Worm (Caenorhabditis elegans) whole organism, L1 larva: ENCODE measurements around the gene let-19.

Source experiments
- C16A3.4 ChIP-seq: fragments of 150-350 bp; optimal IDR thresholded peaks from 2 replicates; lab custom pipeline; 2014; ENCODE audit warnings: missing biosample characterization, missing genetic modification characterization
- Y116A8C.19 ChIP-seq: sonication (generic microtip); optimal IDR thresholded peaks from 2 replicates; lab custom pipeline; 2016; ENCODE audit warnings: missing compliant biosample characterization, missing genetic modification characterization, borderline replicate concordance
- aha-1 ChIP-seq: fragments of 150-350 bp; optimal IDR thresholded peaks from 2 replicates; lab custom pipeline; 2014; ENCODE audit warnings: missing biosample characterization, missing genetic modification characterization
- alr-1 ChIP-seq: fragments of 200-800 bp; sonication (Bioruptor generic); optimal IDR thresholded peaks from 2 replicates; lab custom pipeline; 2018; ENCODE audit warnings: borderline replicate concordance, mild to moderate bottlenecking, missing genetic modification characterization, missing compliant biosample characterization
- aly-2 ChIP-seq: fragments of 150-350 bp; optimal IDR thresholded peaks from 2 replicates; lab custom pipeline; 2014; ENCODE audit warnings: missing biosample characterization, missing genetic modification characterization
- blmp-1 ChIP-seq: fragments of 150-350 bp; optimal IDR thresholded peaks from 2 replicates; lab custom pipeline; 2014; ENCODE audit warnings: missing biosample characterization, missing genetic modification characterization
- ceh-63 ChIP-seq: fragments of 200-800 bp; sonication (Bioruptor generic); optimal IDR thresholded peaks from 2 replicates; lab custom pipeline; 2018; ENCODE audit warnings: mild to moderate bottlenecking, missing genetic modification characterization, missing compliant biosample characterization
- ceh-8 ChIP-seq: fragments of 200-800 bp; sonication (Bioruptor generic); optimal IDR thresholded peaks from 2 replicates; lab custom pipeline; 2018; ENCODE audit warnings: mild to moderate bottlenecking, missing genetic modification characterization, moderate library complexity, missing compliant biosample characterization
- ceh-88 ChIP-seq: fragments of 200-800 bp; sonication (Bioruptor generic); IDR thresholded peaks from 2 replicates; pipeline ENCODE4 v1.3.6; 2022; ENCODE audit warnings: missing genetic modification characterization, missing compliant biosample characterization
- dpl-1 ChIP-seq, 3 experiments: fragments of 150-350 bp in 2 of 3; sonication (generic microtip) in 1 of 3; optimal IDR thresholded peaks; 2 replicates each; lab custom pipeline; 2014 to 2017; ENCODE audit warnings: missing biosample characterization in 3 of 3, missing genetic modification characterization in 3 of 3, missing genetic modification reagents in 3 of 3
- efl-1 ChIP-seq, 4 experiments: fragments of 150-350 bp; optimal IDR thresholded peaks in 3 of 4; peaks in 1 of 4; 1 replicate in 1 of 4; 2 replicates in 3 of 4; lab custom pipeline; 2014; ENCODE audit warnings: missing biosample characterization in 2 of 4, missing genetic modification characterization in 2 of 4, missing genetic modification reagents in 2 of 4
- efl-3 ChIP-seq: fragments of 200-800 bp; sonication (Bioruptor generic); optimal IDR thresholded peaks from 2 replicates; lab custom pipeline; 2018; ENCODE audit warnings: mild to moderate bottlenecking, missing genetic modification characterization, missing compliant biosample characterization
- egl-27 ChIP-seq, 2 experiments: fragments of 150-350 bp in 1 of 2; sonication (generic microtip); optimal IDR thresholded peaks; 3 replicates each; lab custom pipeline; 2017 to 2018; ENCODE audit warnings: missing biosample characterization in 2 of 2, missing genetic modification characterization in 2 of 2, missing genetic modification reagents in 2 of 2
- elt-2 ChIP-seq: sonication (generic microtip); optimal IDR thresholded peaks from 2 replicates; lab custom pipeline; 2016; ENCODE audit warnings: missing genetic modification characterization, mild to moderate bottlenecking, inconsistent platforms, missing compliant biosample characterization, missing genetic modification reagents
- elt-3 ChIP-seq, 6 experiments: fragments of 150-350 bp in 1 of 6; sonication (generic microtip); optimal IDR thresholded peaks; 2 replicates each; lab custom pipeline; 2017 to 2018; ENCODE audit warnings: missing biosample characterization in 6 of 6, missing genetic modification characterization in 6 of 6, inconsistent platforms in 1 of 6
- ets-5 ChIP-seq: fragments of 200-800 bp; sonication (Bioruptor generic); IDR thresholded peaks from 2 replicates; pipeline ENCODE4 v1.3.6; 2022; ENCODE audit warnings: missing genetic modification characterization, missing compliant biosample characterization
- fos-1 ChIP-seq: fragments of 150-350 bp; optimal IDR thresholded peaks from 2 replicates; lab custom pipeline; 2014; ENCODE audit warnings: missing biosample characterization, missing genetic modification characterization
- grh-1 ChIP-seq: fragments of 200-800 bp; sonication (Bioruptor generic); IDR thresholded peaks from 2 replicates; pipeline ENCODE4 v1.3.6; 2022; ENCODE audit warnings: missing genetic modification reagents, missing genetic modification characterization, missing compliant biosample characterization
- hpl-2 ChIP-seq: fragments of 150-350 bp; optimal IDR thresholded peaks from 2 replicates; lab custom pipeline; 2014; ENCODE audit warnings: missing biosample characterization, missing genetic modification reagents, missing genetic modification characterization
- irx-1 ChIP-seq: sonication (generic microtip); optimal IDR thresholded peaks from 2 replicates; lab custom pipeline; 2016; ENCODE audit warnings: missing genetic modification characterization, missing compliant biosample characterization
- isw-1 ChIP-seq: fragments of 200-800 bp; sonication (Bioruptor generic); IDR thresholded peaks from 2 replicates; pipeline ENCODE4 v1.3.6; 2022; ENCODE audit warnings: missing genetic modification characterization, missing compliant biosample characterization
- lin-14 ChIP-seq: fragments of 200-800 bp; sonication (Bioruptor generic); optimal IDR thresholded peaks from 2 replicates; lab custom pipeline; 2018; ENCODE audit warnings: mild to moderate bottlenecking, missing genetic modification characterization, moderate library complexity, missing compliant biosample characterization
- lin-15B ChIP-seq: fragments of 150-350 bp; sonication (generic microtip); optimal IDR thresholded peaks from 3 replicates; lab custom pipeline; 2014; ENCODE audit warnings: missing biosample characterization, missing genetic modification characterization
- lin-35 ChIP-seq, 2 experiments: fragments of 150-350 bp; optimal IDR thresholded peaks; 2 replicates each; lab custom pipeline; 2014; ENCODE audit warnings: missing biosample characterization in 2 of 2, missing genetic modification characterization in 2 of 2, missing genetic modification reagents in 2 of 2
- lin-39 ChIP-seq: fragments of 150-350 bp; optimal IDR thresholded peaks from 2 replicates; lab custom pipeline; 2014; ENCODE audit warnings: missing biosample characterization, missing genetic modification reagents, missing genetic modification characterization
- lsy-2 ChIP-seq, 2 experiments: fragments of 150-350 bp; optimal IDR thresholded peaks; 2 replicates each; lab custom pipeline; 2014; ENCODE audit warnings: missing biosample characterization in 2 of 2, missing genetic modification characterization in 2 of 2
- mab-9 ChIP-seq: fragments of 200-800 bp; sonication (Bioruptor generic); IDR thresholded peaks from 2 replicates; pipeline ENCODE4 v1.3.6; 2022; ENCODE audit warnings: missing genetic modification reagents, missing genetic modification characterization, missing compliant biosample characterization
- mdl-1 ChIP-seq, 2 experiments: fragments of 150-350 bp; optimal IDR thresholded peaks; 2 replicates each; lab custom pipeline; 2014 to 2017; ENCODE audit warnings: missing biosample characterization in 2 of 2, missing genetic modification characterization in 2 of 2, inconsistent platforms in 1 of 2
- mef-2 ChIP-seq: fragments of 150-350 bp; optimal IDR thresholded peaks from 2 replicates; lab custom pipeline; 2014; ENCODE audit warnings: missing biosample characterization, missing genetic modification characterization
- nhr-11 ChIP-seq: fragments of 150-350 bp; optimal IDR thresholded peaks from 2 replicates; lab custom pipeline; 2014; ENCODE audit warnings: missing biosample characterization, missing genetic modification characterization
- nhr-12 ChIP-seq: sonication (generic microtip); optimal IDR thresholded peaks from 2 replicates; lab custom pipeline; 2017; ENCODE audit warnings: missing biosample characterization, missing genetic modification characterization
- nhr-19 ChIP-seq: fragments of 200-800 bp; sonication (Bioruptor generic); conservative IDR thresholded peaks from 2 replicates; pipeline ENCODE4 v1.3.6; 2022; ENCODE audit warnings: missing genetic modification characterization, missing compliant biosample characterization
- nhr-20 ChIP-seq: sonication (generic microtip); optimal IDR thresholded peaks from 2 replicates; lab custom pipeline; 2016; ENCODE audit warnings: mild to moderate bottlenecking, missing genetic modification characterization, missing compliant biosample characterization
- nhr-47 ChIP-seq: sonication (generic microtip); optimal IDR thresholded peaks from 2 replicates; lab custom pipeline; 2016; ENCODE audit warnings: mild to moderate bottlenecking, missing genetic modification characterization, moderate library complexity, missing compliant biosample characterization
- nhr-71 ChIP-seq: sonication (generic microtip); optimal IDR thresholded peaks from 2 replicates; lab custom pipeline; 2016; ENCODE audit warnings: mild to moderate bottlenecking, missing genetic modification characterization, moderate library complexity, missing compliant biosample characterization
- nhr-85 ChIP-seq: sonication (generic microtip); peaks from one replicate; lab custom pipeline; 2016; ENCODE audit warnings: missing genetic modification characterization, inconsistent platforms, missing compliant biosample characterization
- nhr-90 ChIP-seq: sonication (generic microtip); optimal IDR thresholded peaks from 2 replicates; lab custom pipeline; 2016; ENCODE audit warnings: mild to moderate bottlenecking, missing genetic modification characterization, missing compliant biosample characterization; ENCODE audit not compliant: poor library complexity
- pag-3 ChIP-seq: sonication (generic microtip); optimal IDR thresholded peaks from 2 replicates; lab custom pipeline; 2017; ENCODE audit warnings: missing genetic modification characterization, mild to moderate bottlenecking, missing compliant biosample characterization, antibody characterized with exemption, borderline replicate concordance; ENCODE audit not compliant: insufficient read depth
- pqm-1 ChIP-seq: sonication (generic microtip); optimal IDR thresholded peaks from 3 replicates; lab custom pipeline; 2017; ENCODE audit warnings: missing biosample characterization, missing genetic modification characterization
- snpc-4 ChIP-seq: fragments of 150-350 bp; optimal IDR thresholded peaks from 2 replicates; lab custom pipeline; 2014; ENCODE audit warnings: missing biosample characterization, missing genetic modification characterization
- snu-23 ChIP-seq: sonication (generic microtip); optimal IDR thresholded peaks from 2 replicates; lab custom pipeline; 2016; ENCODE audit warnings: missing genetic modification characterization, missing compliant biosample characterization
- sptf-1 ChIP-seq: fragments of 150-350 bp; optimal IDR thresholded peaks from 2 replicates; lab custom pipeline; 2014; ENCODE audit warnings: missing biosample characterization, missing genetic modification characterization
- sup-37 ChIP-seq: fragments of 200-800 bp; sonication (Bioruptor generic); optimal IDR thresholded peaks from 2 replicates; lab custom pipeline; 2018; ENCODE audit warnings: mild to moderate bottlenecking, missing genetic modification characterization, missing compliant biosample characterization
- swsn-7 ChIP-seq: sonication (generic microtip); optimal IDR thresholded peaks from 2 replicates; lab custom pipeline; 2016; ENCODE audit warnings: missing genetic modification characterization, missing compliant biosample characterization
- tbx-2 ChIP-seq: sonication (generic microtip); optimal IDR thresholded peaks from 2 replicates; lab custom pipeline; 2016; ENCODE audit warnings: missing genetic modification characterization, missing compliant biosample characterization
- unc-130 ChIP-seq: fragments of 150-350 bp; optimal IDR thresholded peaks from 2 replicates; lab custom pipeline; 2017; ENCODE audit warnings: missing biosample characterization, missing genetic modification characterization, inconsistent platforms
- unc-86 ChIP-seq: sonication (generic microtip); optimal IDR thresholded peaks from 2 replicates; lab custom pipeline; 2016; ENCODE audit warnings: missing genetic modification characterization, missing compliant biosample characterization
- zag-1 ChIP-seq: fragments of 150-350 bp; optimal IDR thresholded peaks from 2 replicates; lab custom pipeline; 2014; ENCODE audit warnings: missing biosample characterization, missing genetic modification characterization
- zip-4 ChIP-seq: fragments of 200-800 bp; sonication (Bioruptor generic); optimal IDR thresholded peaks from 2 replicates; lab custom pipeline; 2018; ENCODE audit warnings: mild to moderate bottlenecking, missing genetic modification characterization, moderate library complexity, missing compliant biosample characterization

The let-19 gene

ce11 chrII:8738955-8739354 lies 31.8 kb upstream of the let-19 start:
- TF ChIP-seq nhr-71 (tag; lab: Kevin White, UChicago): peak; percentile 3
- peak; percentile 62 for TF ChIP-seq elt-2 (tag; lab: Kevin White, UChicago)
- no peak for TF ChIP-seq swsn-7 (tag; lab: Kevin White, UChicago)
- TF ChIP-seq sptf-1: no peak
- TF ChIP-seq irx-1: no peak
- TF ChIP-seq ceh-88 (GFP tag; lab: Robert Waterston, UW): no peak

DNA sequence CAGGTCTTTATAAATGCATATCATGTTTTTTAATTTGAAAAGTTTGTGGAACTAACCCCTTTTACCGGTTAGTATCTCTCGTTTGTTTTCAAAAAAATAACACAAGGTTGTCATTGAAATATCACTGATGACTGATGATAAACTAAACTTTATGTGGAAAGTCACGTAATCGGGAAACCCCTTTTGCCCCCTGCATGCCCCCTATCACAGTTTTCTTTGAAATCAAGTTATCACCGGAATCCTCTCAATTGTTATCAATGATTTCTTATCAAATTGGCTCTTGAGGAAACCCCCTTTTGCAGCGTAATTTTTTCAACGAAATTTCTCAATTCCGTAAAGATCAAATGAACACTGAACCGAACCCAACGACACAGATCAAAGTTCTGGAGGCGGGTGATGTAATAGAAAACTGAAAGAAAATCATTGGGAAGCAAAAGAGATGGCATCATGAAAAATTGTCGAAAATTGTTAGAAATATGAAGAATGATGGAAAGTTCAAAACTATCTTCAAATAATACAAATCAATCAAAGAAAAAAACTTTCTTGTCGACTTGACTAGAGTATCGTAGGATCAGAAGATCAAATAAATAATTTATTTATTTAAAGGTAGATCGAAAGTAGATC lies 30.3 kb upstream of the let-19 start:
- TF ChIP-seq unc-130 (tag; lab: Kevin White, UChicago) (peak; percentile 23), nhr-71 (tag; lab: Kevin White, UChicago) (peak; percentile 83), efl-1 (optimal IDR thresholded peaks at IDR 0.05; lab: Kevin White, UChicago) (peak in 1 of 2 experiments; percentile 15), efl-1 (GFP tag; optimal IDR thresholded peaks at IDR 0.05 in 1 of 2; lab: Kevin White, UChicago) (peak in 1 of 2 experiments; percentile 89), aly-2 (tag; lab: Kevin White, UChicago) (no peak), snu-23 (GFP tag; lab: Kevin White, UChicago) (peak; percentile 70), nhr-12 (no peak), mef-2 (tag; lab: Kevin White, UChicago) (no peak), unc-86 (no peak), lin-39 (tag; lab: Kevin White, UChicago) (no peak), lin-35 (GFP tag; optimal IDR thresholded peaks at IDR 0.05; lab: Kevin White, UChicago) (peak in 1 of 2 experiments; percentile 40), ceh-8 (GFP tag; lab: Kevin White, UChicago) (no peak), elt-2 (tag; lab: Kevin White, UChicago) (peak; percentile 93), aha-1 (tag; lab: Kevin White, UChicago) (peak; percentile 46), pag-3 (tag; lab: Kevin White, UChicago) (no peak), efl-3 (GFP tag; lab: Kevin White, UChicago) (no peak), egl-27 (tag; optimal IDR thresholded peaks at IDR 0.05; lab: Kevin White, UChicago) (peak in 1 of 2 experiments; percentile 19), dpl-1 (GFP tag; optimal IDR thresholded peaks at IDR 0.05; lab: Kevin White, UChicago) (no peak), nhr-90 (tag; lab: Kevin White, UChicago) (peak; percentile 74), nhr-85 (tag; lab: Kevin White, UChicago) (peak; percentile 96), zip-4 (GFP tag; lab: Kevin White, UChicago) (no peak), C16A3.4 (tag; lab: Kevin White, UChicago) (peak; percentile 14), isw-1 (GFP tag; lab: Robert Waterston, UW) (no peak), Y116A8C.19 (tag; lab: Kevin White, UChicago) (no peak), ets-5 (GFP tag; lab: Robert Waterston, UW) (no peak), nhr-11 (tag; lab: Kevin White, UChicago) (no peak), grh-1 (peak; percentile 76), mdl-1 (tag; optimal IDR thresholded peaks at IDR 0.05; lab: Kevin White, UChicago) (peak in 1 of 2 experiments; percentile 63), zag-1 (tag; lab: Kevin White, UChicago) (no peak), fos-1 (peak; percentile 41), mab-9 (GFP tag; lab: Robert Waterston, UW) (no peak), snpc-4 (no peak), nhr-47 (peak; percentile 45), nhr-19 (GFP tag; lab: Robert Waterston, UW) (peak; percentile 77), lsy-2 (tag; optimal IDR thresholded peaks at IDR 0.05; lab: Kevin White, UChicago) (peak; percentile 5), ceh-63 (no peak), alr-1 (tag; lab: Kevin White, UChicago) (no peak), hpl-2 (no peak), nhr-20 (peak; percentile 93), sptf-1 (no peak), sup-37 (no peak), pqm-1 (tag; lab: Kevin White, UChicago) (peak; percentile 63), lin-14 (GFP tag; lab: Kevin White, UChicago) (peak; percentile 80), tbx-2 (tag; lab: Kevin White, UChicago) (peak; percentile 65), blmp-1 (peak; percentile 83), lin-15B (tag; lab: Kevin White, UChicago) (no peak), elt-3 (tag; optimal IDR thresholded peaks at IDR 0.05; lab: Kevin White, UChicago) (peak; percentile 77 to 97 (median 95))
- TF ChIP-seq, all 84 proteins: peak for 23
